Fruit fly (Drosophila melanogaster): ENCODE results near the gene Chsy.

The Chsy gene

DNA sequence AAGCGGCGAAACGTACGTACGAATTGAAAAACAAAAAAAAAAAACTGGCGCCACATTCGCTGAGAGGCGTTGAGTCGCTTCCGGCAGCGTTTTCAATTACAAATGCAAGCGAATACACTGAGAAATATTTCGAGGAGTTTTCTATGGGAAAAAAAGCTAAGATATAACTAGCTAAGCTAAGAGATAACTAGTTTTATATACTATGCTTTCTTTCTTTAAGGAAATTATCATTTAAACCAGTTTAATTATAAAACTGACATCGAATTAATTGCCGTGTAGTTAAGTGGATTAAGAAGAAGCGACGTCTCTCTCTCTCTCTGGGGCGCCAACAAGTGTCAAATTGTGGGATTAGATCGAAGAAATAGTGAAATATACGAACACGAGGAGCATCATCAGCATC, 22.1 kb upstream of the Chsy start (continued):
- no peak for TF ChIP-seq CG7928 (GFP tag; optimal IDR thresholded peaks at IDR 0.05)
- TF ChIP-seq da (GFP tag; optimal IDR thresholded peaks at IDR 0.05), result no peak
- TF ChIP-seq CG6791 (GFP tag; IDR thresholded peaks at IDR 0.05; ENCODE audit: partially characterized antibody), result no peak
- peak; percentile 68; the same call in 2 of the 3 replicates for TF ChIP-seq dysf (GFP tag; IDR thresholded peaks at IDR 0.05)
- no peak for TF ChIP-seq zfh2 (GFP tag; optimal IDR thresholded peaks at IDR 0.05)
- TF ChIP-seq CG13296 (GFP tag; optimal IDR thresholded peaks at IDR 0.05), result peak; percentile 2
- peak; percentile 25 for TF ChIP-seq Bteb2 (GFP tag; optimal IDR thresholded peaks at IDR 0.05)
- TF ChIP-seq tll (GFP tag; optimal IDR thresholded peaks at IDR 0.05), result no peak
- peak; percentile 35 for TF ChIP-seq fd3F (GFP tag; optimal IDR thresholded peaks at IDR 0.05)
- peak; percentile 75; the same call in 2 of the 3 replicates for TF ChIP-seq ci (GFP tag; IDR thresholded peaks at IDR 0.05)
- no peak; the same call in 1 of the 2 replicates for TF ChIP-seq seq (GFP tag; IDR thresholded peaks at IDR 0.05)
- TF ChIP-seq klu (GFP tag; IDR thresholded peaks at IDR 0.05), result 0 out of 2 replicates have a peak, but pooled peaks have one; percentile 23
- TF ChIP-seq Doc3 (GFP tag; IDR thresholded peaks at IDR 0.05; ENCODE audit: partially characterized antibody), result no peak
- TF ChIP-seq Lhr (GFP tag; optimal IDR thresholded peaks at IDR 0.05), result no peak
- TF ChIP-seq Oli (tag; optimal IDR thresholded peaks at IDR 0.05), result peak; percentile 72
- TF ChIP-seq Myb (GFP tag; optimal IDR thresholded peaks at IDR 0.05), result no peak
- peak; percentile 66 for TF ChIP-seq HLH3B (GFP tag; IDR thresholded peaks at IDR 0.05)
- no peak for TF ChIP-seq CG9609 (GFP tag; optimal IDR thresholded peaks at IDR 0.05)
- TF ChIP-seq slp2 (GFP tag; optimal IDR thresholded peaks at IDR 0.05), result no peak
- TF ChIP-seq CG10462 (GFP tag; optimal IDR thresholded peaks at IDR 0.05), result peak; percentile 4
- TF ChIP-seq CG4328 (GFP tag; optimal IDR thresholded peaks at IDR 0.05), result no peak
- TF ChIP-seq Dek (tag; optimal IDR thresholded peaks at IDR 0.05), result peak; percentile 11
- no peak for TF ChIP-seq CG14965 (GFP tag; optimal IDR thresholded peaks at IDR 0.05; ENCODE audit: borderline replicate concordance)
- TF ChIP-seq CG10209 (GFP tag; optimal IDR thresholded peaks at IDR 0.05), result peak; percentile 39
- TF ChIP-seq crp (GFP tag; optimal IDR thresholded peaks at IDR 0.05), result no peak
- TF ChIP-seq CG14050 (GFP tag; IDR thresholded peaks at IDR 0.05), result peak; percentile 30; the same call in 1 of the 3 replicates
- no peak for TF ChIP-seq hkb (optimal IDR thresholded peaks at IDR 0.05)
- TF ChIP-seq hkb (GFP tag; IDR thresholded peaks at IDR 0.05), result peak; percentile 75
- TF ChIP-seq az2 (GFP tag; optimal IDR thresholded peaks at IDR 0.05), result peak; percentile 70
- TF ChIP-seq Opbp (GFP tag; IDR thresholded peaks at IDR 0.05; ENCODE audit: partially characterized antibody), result no peak
- peak; percentile 71 for TF ChIP-seq fd96Cb (tag; optimal IDR thresholded peaks at IDR 0.05)
- peak; percentile 59 for TF ChIP-seq row (GFP tag; IDR thresholded peaks at IDR 0.05)
- peak; percentile 70 for TF ChIP-seq Blimp-1 (GFP tag; optimal IDR thresholded peaks at IDR 0.05)
- TF ChIP-seq CG1647 (GFP tag; optimal IDR thresholded peaks at IDR 0.05), result no peak
- TF ChIP-seq sob (GFP tag; IDR thresholded peaks at IDR 0.05), result peak; percentile 51; the same call in 1 of the 2 replicates
- peak; percentile 23; the same call in 1 of the 3 replicates for TF ChIP-seq CG11560 (tag; IDR thresholded peaks at IDR 0.05)
- TF ChIP-seq Aef1 (GFP tag; IDR thresholded peaks at IDR 0.05), result peak; percentile 31; the same call in 1 of the 3 replicates
- TF ChIP-seq CG1602 (GFP tag; optimal IDR thresholded peaks at IDR 0.05), result peak; percentile 36
- no peak for TF ChIP-seq CG5180 (GFP tag; optimal IDR thresholded peaks at IDR 0.05)
- peak; percentile 31 for TF ChIP-seq trem (tag; optimal IDR thresholded peaks at IDR 0.05)
- TF ChIP-seq luna (GFP tag; optimal IDR thresholded peaks at IDR 0.05), result no peak
- TF ChIP-seq CG31441 (GFP tag; IDR thresholded peaks at IDR 0.05), result peak; percentile 69
- TF ChIP-seq CG6813 (GFP tag; optimal IDR thresholded peaks at IDR 0.05), result peak; percentile 34
- peak; percentile 74 for TF ChIP-seq CG17829 (tag; optimal IDR thresholded peaks at IDR 0.05)
- TF ChIP-seq disco-r (GFP tag; optimal IDR thresholded peaks at IDR 0.05), result no peak
- peak; percentile 41 for TF ChIP-seq CG10654 (GFP tag; optimal IDR thresholded peaks at IDR 0.05)
- TF ChIP-seq bowl (GFP tag; IDR thresholded peaks at IDR 0.05), result no peak
- no peak for TF ChIP-seq Mad (GFP tag; optimal IDR thresholded peaks at IDR 0.05)
- no peak for TF ChIP-seq toy (GFP tag; IDR thresholded peaks at IDR 0.05)
- no peak for TF ChIP-seq psq (GFP tag; optimal IDR thresholded peaks at IDR 0.05)
- no peak for TF ChIP-seq CG18011 (GFP tag; optimal IDR thresholded peaks at IDR 0.05)

Measured in whole organism, embryonic.